Worm (Caenorhabditis elegans) whole organism, midembryonic: ENCODE data around the gene pqn-96.

Source experiments
- cog-1 ChIP-seq: sonication (generic microtip); optimal IDR thresholded peaks from 2 replicates; lab custom pipeline; 2016; ENCODE audit warnings: missing genetic modification characterization, missing compliant biosample characterization
- flt-1 ChIP-seq: fragments of 200-800 bp; sonication (Bioruptor generic); IDR thresholded peaks from 2 replicates; pipeline ENCODE4 v1.3.6; 2022; ENCODE audit warnings: missing genetic modification characterization, missing compliant biosample characterization
- ref-1 ChIP-seq: fragments of 200-800 bp; sonication (Bioruptor generic); conservative IDR thresholded peaks from 2 replicates; pipeline ENCODE4 v1.3.6; 2022; ENCODE audit warnings: missing genetic modification reagents, missing genetic modification characterization, missing compliant biosample characterization
- ztf-23 ChIP-seq: fragments of 200-800 bp; sonication (Bioruptor generic); IDR thresholded peaks from 2 replicates; pipeline ENCODE4 v1.3.6; 2022; ENCODE audit warnings: missing genetic modification reagents, missing genetic modification characterization, missing compliant biosample characterization

DNA sequence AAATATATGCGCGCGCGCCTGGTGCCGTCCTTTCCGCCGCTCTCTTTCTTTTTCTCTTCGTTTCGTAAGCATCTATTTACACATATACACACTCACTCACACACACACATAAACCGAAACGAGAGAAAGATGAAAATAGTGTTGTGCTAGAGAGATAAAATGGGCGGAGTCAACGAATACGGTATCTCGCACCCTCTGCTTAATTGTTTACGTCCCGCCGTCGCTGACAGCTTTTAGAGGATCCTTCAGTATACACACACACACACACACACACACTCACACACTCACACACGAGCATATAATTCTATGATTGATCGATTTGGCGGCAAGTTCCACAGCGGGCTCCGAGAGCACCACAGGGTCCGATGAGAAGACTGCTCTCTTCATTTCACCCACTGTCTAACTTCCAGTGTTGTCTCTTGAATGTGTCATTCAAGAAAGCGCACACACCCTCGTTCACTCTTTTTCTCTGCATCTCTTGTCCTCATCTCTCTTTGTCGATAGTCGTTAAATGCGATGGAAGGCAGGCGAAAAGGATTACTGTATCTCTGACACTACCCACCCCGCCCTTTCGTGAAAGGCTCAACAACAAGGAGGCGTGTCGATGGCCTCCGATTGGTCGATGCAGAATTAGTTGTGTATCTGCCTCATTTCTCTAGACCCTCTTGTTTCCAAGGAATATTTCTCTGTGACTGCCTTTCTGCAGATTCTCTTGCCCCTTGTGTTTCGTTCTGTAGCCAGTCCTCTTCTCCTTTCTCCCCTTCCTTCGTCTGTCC lies 21.8 kb downstream of the pqn-96 start:
- TF ChIP-seq ref-1 (no peak), ztf-23 (GFP tag; lab: Robert Waterston, UW) (peak; percentile 43; the same call in 1 of the 2 replicates), flt-1 (0 out of 2 replicates have a peak, but pooled peaks have one; percentile 38), cog-1 (peak; percentile 95)
